Worm (Caenorhabditis elegans) whole organism, L4 larva: ENCODE results near the gene smc-6.

Experiments
- F10B5.3 ChIP-seq: sonication (generic microtip); optimal IDR thresholded peaks from 2 replicates; lab custom pipeline; 2016; ENCODE audit warnings: mild to moderate bottlenecking, missing genetic modification characterization, missing compliant biosample characterization
- F26F4.8 ChIP-seq: fragments of 200-800 bp; sonication (Bioruptor generic); conservative IDR thresholded peaks from 2 replicates; pipeline ENCODE4 v1.3.6; 2022; ENCODE audit warnings: missing genetic modification characterization, missing compliant biosample characterization
- F49E8.2 ChIP-seq: sonication (generic microtip); optimal IDR thresholded peaks from 2 replicates; lab custom pipeline; 2016; ENCODE audit warnings: missing compliant biosample characterization, mild to moderate bottlenecking, missing genetic modification characterization, borderline replicate concordance
- R02D3.7 ChIP-seq: fragments of 150-350 bp; sonication (generic microtip); optimal IDR thresholded peaks from 3 replicates; lab custom pipeline; 2014; ENCODE audit warnings: missing biosample characterization, missing genetic modification characterization
- T20F7.1 ChIP-seq: fragments of 200-800 bp; sonication (Bioruptor generic); optimal IDR thresholded peaks from 2 replicates; lab custom pipeline; 2018; ENCODE audit warnings: mild to moderate bottlenecking, missing genetic modification characterization, missing compliant biosample characterization
- Y105C5A.15 ChIP-seq: fragments of 200-800 bp; sonication (Bioruptor generic); IDR thresholded peaks from 2 replicates; pipeline ENCODE4 v1.3.6; 2022; ENCODE audit warnings: missing genetic modification characterization, missing compliant biosample characterization
- Y48G9A.11 ChIP-seq: fragments of 200-800 bp; sonication (Bioruptor generic); IDR thresholded peaks from 2 replicates; pipeline ENCODE4 v1.3.6; 2022; ENCODE audit warnings: missing genetic modification reagents, missing genetic modification characterization, missing compliant biosample characterization
- ZK337.2 ChIP-seq: fragments of 200-800 bp; sonication (Bioruptor generic); IDR thresholded peaks from 2 replicates; pipeline ENCODE4 v1.3.6; 2022; ENCODE audit warnings: missing genetic modification reagents, missing genetic modification characterization, missing compliant biosample characterization
- aly-2 ChIP-seq: sonication (generic microtip); optimal IDR thresholded peaks from 2 replicates; lab custom pipeline; 2018; ENCODE audit warnings: missing biosample characterization, missing genetic modification characterization
- ama-1 ChIP-seq: fragments of 150-350 bp; optimal IDR thresholded peaks from 2 replicates; lab custom pipeline; 2014; ENCODE audit warnings: inconsistent platforms, mixed read lengths
- attf-4 ChIP-seq: sonication (generic microtip); optimal IDR thresholded peaks from 3 replicates; lab custom pipeline; 2017; ENCODE audit warnings: missing biosample characterization, missing genetic modification characterization
- ceh-32 ChIP-seq: sonication (generic microtip); optimal IDR thresholded peaks from 2 replicates; lab custom pipeline; 2016; ENCODE audit warnings: mild to moderate bottlenecking, missing genetic modification characterization, missing compliant biosample characterization; ENCODE audit not compliant: poor library complexity
- ceh-44 ChIP-seq: fragments of 200-800 bp; sonication (Bioruptor generic); IDR thresholded peaks from 2 replicates; pipeline ENCODE4 v1.3.6; 2022; ENCODE audit warnings: missing genetic modification reagents, missing genetic modification characterization, missing compliant biosample characterization
- ceh-82 ChIP-seq: sonication (generic microtip); optimal IDR thresholded peaks from 2 replicates; lab custom pipeline; 2017; ENCODE audit warnings: missing biosample characterization, missing genetic modification characterization
- ces-1 ChIP-seq: fragments of 150-350 bp; sonication (generic microtip); optimal IDR thresholded peaks from 4 replicates; lab custom pipeline; 2014; ENCODE audit warnings: missing biosample characterization, missing genetic modification reagents, missing genetic modification characterization
- daf-12 ChIP-seq: fragments of 150-350 bp; optimal IDR thresholded peaks from 2 replicates; lab custom pipeline; 2014; ENCODE audit warnings: missing biosample characterization, missing genetic modification reagents, missing genetic modification characterization
- daf-16 ChIP-seq, 3 experiments: sonication (generic microtip); optimal IDR thresholded peaks; 2 replicates each; lab custom pipeline; 2016 to 2017; ENCODE audit warnings: missing genetic modification characterization in 3 of 3, missing genetic modification reagents in 3 of 3, mild to moderate bottlenecking in 2 of 3, missing compliant biosample characterization in 2 of 3, missing biosample characterization in 1 of 3, moderate library complexity in 1 of 3
- daf-8 ChIP-seq: fragments of 200-800 bp; sonication (Bioruptor generic); IDR thresholded peaks from 2 replicates; pipeline ENCODE4 v1.3.6; 2022; ENCODE audit warnings: missing genetic modification characterization, missing compliant biosample characterization
- dmd-6 ChIP-seq: fragments of 200-800 bp; sonication (Bioruptor generic); IDR thresholded peaks from 2 replicates; pipeline ENCODE4 v1.3.6; 2022; ENCODE audit warnings: missing genetic modification reagents, missing genetic modification characterization, missing compliant biosample characterization
- dmd-9 ChIP-seq: fragments of 200-800 bp; sonication (Bioruptor generic); IDR thresholded peaks from 2 replicates; pipeline ENCODE4 v1.3.6; 2022; ENCODE audit warnings: missing genetic modification reagents, missing genetic modification characterization, missing compliant biosample characterization
- duxl-1 ChIP-seq: sonication (generic microtip); optimal IDR thresholded peaks from 2 replicates; lab custom pipeline; 2016; ENCODE audit warnings: mild to moderate bottlenecking, missing genetic modification characterization, moderate library complexity, missing compliant biosample characterization; ENCODE audit not compliant: poor library complexity
- egl-27 ChIP-seq: sonication (generic microtip); optimal IDR thresholded peaks from 3 replicates; lab custom pipeline; 2017; ENCODE audit warnings: missing biosample characterization, missing genetic modification reagents, missing genetic modification characterization
- egl-43 ChIP-seq: fragments of 200-800 bp; sonication (Bioruptor generic); IDR thresholded peaks from 2 replicates; pipeline ENCODE4 v1.3.6; 2022; ENCODE audit warnings: missing genetic modification reagents, missing genetic modification characterization, missing compliant biosample characterization
- fos-1 ChIP-seq: fragments of 150-350 bp; optimal IDR thresholded peaks from 2 replicates; lab custom pipeline; 2014; ENCODE audit warnings: missing biosample characterization, missing genetic modification characterization
- hif-1 ChIP-seq, 2 experiments: sonication (generic microtip); optimal IDR thresholded peaks; 2 replicates each; lab custom pipeline; 2016 to 2017; ENCODE audit warnings: missing compliant biosample characterization in 2 of 2, missing genetic modification characterization in 2 of 2, missing genetic modification reagents in 2 of 2, missing genotype in 2 of 2, mild to moderate bottlenecking in 1 of 2
- hlh-30 ChIP-seq: sonication (generic microtip); optimal IDR thresholded peaks from 2 replicates; lab custom pipeline; 2017; ENCODE audit warnings: antibody characterized with exemption, mild to moderate bottlenecking, missing genetic modification characterization, missing compliant biosample characterization; ENCODE audit not compliant: insufficient read depth
- jun-1 ChIP-seq: fragments of 150-350 bp; optimal IDR thresholded peaks from 2 replicates; lab custom pipeline; 2014; ENCODE audit warnings: missing biosample characterization, missing genetic modification reagents, missing genetic modification characterization
- lim-7 ChIP-seq: fragments of 200-800 bp; sonication (Bioruptor generic); IDR thresholded peaks from 2 replicates; pipeline ENCODE4 v1.3.6; 2022; ENCODE audit warnings: missing genetic modification characterization, missing compliant biosample characterization
- lin-15B ChIP-seq: fragments of 150-350 bp; sonication (generic microtip); optimal IDR thresholded peaks from 3 replicates; lab custom pipeline; 2014; ENCODE audit warnings: missing biosample characterization, missing genetic modification characterization
- mdl-1 ChIP-seq, 2 experiments: fragments of 150-350 bp in 1 of 2; sonication (generic microtip) in 1 of 2; optimal IDR thresholded peaks; 2 replicates each; lab custom pipeline; 2014 to 2017; ENCODE audit warnings: missing biosample characterization in 2 of 2, missing genetic modification characterization in 2 of 2
- mdt-29 ChIP-seq: fragments of 200-800 bp; sonication (Bioruptor generic); IDR thresholded peaks from 2 replicates; pipeline ENCODE4 v1.3.6; 2022; ENCODE audit warnings: missing genetic modification reagents, missing genetic modification characterization, missing compliant biosample characterization
- mes-2 ChIP-seq: sonication (generic microtip); optimal IDR thresholded peaks from 2 replicates; lab custom pipeline; 2016; ENCODE audit warnings: missing genotype, mild to moderate bottlenecking, missing genetic modification characterization, missing compliant biosample characterization; ENCODE audit not compliant: poor library complexity, severe bottlenecking
- mxl-2 ChIP-seq: fragments of 200-800 bp; sonication (Bioruptor generic); conservative IDR thresholded peaks from 2 replicates; pipeline ENCODE4 v1.3.6; 2022; ENCODE audit warnings: missing genetic modification reagents, missing genetic modification characterization, missing compliant biosample characterization
- mxl-3 ChIP-seq: fragments of 200-800 bp; sonication (Bioruptor generic); optimal IDR thresholded peaks from 2 replicates; lab custom pipeline; 2018; ENCODE audit warnings: mild to moderate bottlenecking, missing genetic modification characterization, missing compliant biosample characterization
- nhr-10 ChIP-seq: fragments of 150-350 bp; optimal IDR thresholded peaks from 2 replicates; lab custom pipeline; 2014; ENCODE audit warnings: missing biosample characterization, missing genetic modification characterization
- nhr-102 ChIP-seq: sonication (generic microtip); optimal IDR thresholded peaks from 2 replicates; lab custom pipeline; 2016; ENCODE audit warnings: mild to moderate bottlenecking, missing genetic modification characterization, moderate library complexity, missing compliant biosample characterization
- nhr-11 ChIP-seq: fragments of 150-350 bp; optimal IDR thresholded peaks from 2 replicates; lab custom pipeline; 2014; ENCODE audit warnings: missing biosample characterization, missing genetic modification characterization
- nhr-237 ChIP-seq: sonication (generic microtip); optimal IDR thresholded peaks from 2 replicates; lab custom pipeline; 2017; ENCODE audit warnings: missing biosample characterization, missing genetic modification characterization
- nhr-42 ChIP-seq: fragments of 200-800 bp; sonication (Bioruptor generic); IDR thresholded peaks from 2 replicates; pipeline ENCODE4 v1.3.6; 2022; ENCODE audit warnings: missing genetic modification characterization, missing compliant biosample characterization
- nhr-6 ChIP-seq: fragments of 150-350 bp; optimal IDR thresholded peaks from 2 replicates; lab custom pipeline; 2014; ENCODE audit warnings: missing biosample characterization, missing genetic modification characterization
- pqm-1 ChIP-seq: sonication (generic microtip); optimal IDR thresholded peaks from 2 replicates; lab custom pipeline; 2017; ENCODE audit warnings: missing biosample characterization, missing genetic modification characterization
- spr-1 ChIP-seq: sonication (generic microtip); optimal IDR thresholded peaks from 2 replicates; lab custom pipeline; 2016; ENCODE audit warnings: mild to moderate bottlenecking, missing genetic modification characterization, missing compliant biosample characterization
- spr-3 ChIP-seq: fragments of 200-800 bp; sonication (Bioruptor generic); optimal IDR thresholded peaks from 2 replicates; lab custom pipeline; 2018; ENCODE audit warnings: mild to moderate bottlenecking, missing genetic modification characterization, missing compliant biosample characterization
- tag-97 ChIP-seq: fragments of 200-800 bp; sonication (Bioruptor generic); IDR thresholded peaks from 2 replicates; pipeline ENCODE4 v1.3.6; 2022; ENCODE audit warnings: missing genetic modification characterization, missing compliant biosample characterization
- tra-1 ChIP-seq: fragments of 200-800 bp; sonication (Bioruptor generic); IDR thresholded peaks from 2 replicates; pipeline ENCODE4 v1.3.6; 2022; ENCODE audit warnings: missing genetic modification reagents, missing genetic modification characterization, missing compliant biosample characterization
- unc-130 ChIP-seq: sonication (generic microtip); optimal IDR thresholded peaks from 2 replicates; lab custom pipeline; 2016; ENCODE audit warnings: missing genetic modification reagents, missing genetic modification characterization, missing compliant biosample characterization
- zag-1 ChIP-seq: fragments of 150-350 bp; optimal IDR thresholded peaks from 2 replicates; lab custom pipeline; 2014; ENCODE audit warnings: missing biosample characterization, missing genetic modification characterization
- zfp-3 ChIP-seq: fragments of 200-800 bp; sonication (Bioruptor generic); conservative IDR thresholded peaks from 2 replicates; pipeline ENCODE4 v1.3.6; 2022; ENCODE audit warnings: missing genetic modification reagents, missing genetic modification characterization, missing compliant biosample characterization
- zip-11 ChIP-seq: fragments of 200-800 bp; sonication (Bioruptor generic); IDR thresholded peaks from 2 replicates; pipeline ENCODE4 v1.3.6; 2022; ENCODE audit warnings: missing genetic modification characterization, missing compliant biosample characterization
- zip-2 ChIP-seq: fragments of 150-350 bp; optimal IDR thresholded peaks from 2 replicates; lab custom pipeline; 2014; ENCODE audit warnings: missing biosample characterization, missing genetic modification characterization
- ztf-7 ChIP-seq: fragments of 150-350 bp; optimal IDR thresholded peaks from 2 replicates; lab custom pipeline; 2014; ENCODE audit warnings: missing biosample characterization, missing genetic modification characterization

The smc-6 gene

DNA sequence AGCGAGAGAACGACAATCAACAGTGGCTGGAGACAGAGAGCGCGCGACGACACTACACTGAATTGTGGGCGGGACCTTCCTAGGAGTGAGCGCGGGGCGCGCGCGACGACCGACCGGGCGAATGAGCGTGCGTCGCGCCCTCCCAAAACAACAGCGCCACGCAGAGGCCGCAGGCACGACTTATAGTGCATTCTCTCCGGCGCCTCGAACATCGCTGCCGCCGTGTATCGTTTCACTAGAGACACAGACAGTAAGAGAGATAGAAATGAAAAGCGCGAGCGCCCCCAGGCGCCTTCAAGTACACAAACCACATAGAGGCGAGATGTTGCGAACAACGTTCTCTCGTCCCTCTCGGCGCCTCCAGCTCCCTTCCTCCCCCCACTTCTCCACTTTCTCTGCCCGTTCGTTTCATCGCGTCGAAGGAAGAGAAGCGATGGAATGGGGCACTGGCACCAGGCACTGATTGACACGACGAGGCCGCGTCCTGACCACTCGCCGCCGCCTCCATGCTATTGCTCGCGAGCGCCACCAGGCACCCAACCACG, 41.5 kb downstream of the smc-6 start (continued):
- TF ChIP-seq F10B5.3 (tag; lab: Kevin White, UChicago) (peak; percentile 19), spr-3 (peak; percentile 23), pqm-1 (tag; lab: Kevin White, UChicago) (peak; percentile 43), mdl-1 (tag; optimal IDR thresholded peaks at IDR 0.05; lab: Kevin White, UChicago) (peak; percentile 86 to 87), ama-1 (no peak), F26F4.8 (GFP tag; lab: Robert Waterston, UW) (no peak), duxl-1 (tag; lab: Kevin White, UChicago) (peak; percentile 8), mxl-2 (GFP tag; lab: Robert Waterston, UW) (no peak), nhr-11 (tag; lab: Kevin White, UChicago) (peak; percentile 70), nhr-10 (tag; lab: Kevin White, UChicago) (peak; percentile 90), lim-7 (peak; percentile 32; the same call in 1 of the 2 replicates), ztf-7 (tag; lab: Kevin White, UChicago) (no peak), zag-1 (tag; lab: Kevin White, UChicago) (no peak), tag-97 (GFP tag; lab: Robert Waterston, UW) (0 out of 2 replicates have a peak, but pooled peaks have one; percentile 7), dmd-9 (GFP tag; lab: Robert Waterston, UW) (no peak), ces-1 (GFP tag; lab: Kevin White, UChicago) (no peak), T20F7.1 (no peak), daf-8 (no peak), nhr-6 (peak; percentile 16), ZK337.2 (no peak), attf-4 (tag; lab: Kevin White, UChicago) (no peak), egl-27 (no peak), nhr-237 (tag; lab: Kevin White, UChicago) (no peak), ceh-32 (tag; lab: Kevin White, UChicago) (peak; percentile 16), mxl-3 (GFP tag; lab: Kevin White, UChicago) (peak; percentile 93), spr-1 (tag; lab: Kevin White, UChicago) (peak; percentile 46), zip-11 (GFP tag; lab: Robert Waterston, UW) (no peak), daf-16 (GFP tag; optimal IDR thresholded peaks at IDR 0.05; lab: Kevin White, UChicago) (peak; percentile 37 to 82), daf-16 (tag; optimal IDR thresholded peaks at IDR 0.05; lab: Kevin White, UChicago) (peak; percentile 43), aly-2 (tag; lab: Kevin White, UChicago) (no peak), fos-1 (tag; lab: Kevin White, UChicago) (no peak), jun-1 (peak; percentile 44), zip-2 (tag; lab: Kevin White, UChicago) (no peak), tra-1 (GFP tag; lab: Robert Waterston, UW) (peak; percentile 86), nhr-42 (GFP tag; lab: Robert Waterston, UW) (peak; percentile 63; the same call in 1 of the 2 replicates), daf-12 (no peak), mdt-29 (GFP tag; lab: Robert Waterston, UW) (peak; percentile 45; the same call in 1 of the 2 replicates), ceh-82 (no peak), R02D3.7 (tag; lab: Kevin White, UChicago) (no peak), lin-15B (tag; lab: Kevin White, UChicago) (no peak), hlh-30 (tag; lab: Kevin White, UChicago) (peak; percentile 88), unc-130 (GFP tag; lab: Kevin White, UChicago) (no peak), ceh-44 (no peak), Y48G9A.11 (no peak), hif-1 (tag; optimal IDR thresholded peaks at IDR 0.05; lab: Kevin White, UChicago) (peak; percentile 43 to 85), F49E8.2 (no peak), zfp-3 (GFP tag; lab: Robert Waterston, UW) (no peak), dmd-6 (GFP tag; lab: Robert Waterston, UW) (peak; percentile 91), mes-2 (tag; lab: Kevin White, UChicago) (peak; percentile 56), nhr-102 (tag; lab: Kevin White, UChicago) (peak; percentile 41), egl-43 (GFP tag; lab: Robert Waterston, UW) (peak; percentile 84), Y105C5A.15 (GFP tag; lab: Robert Waterston, UW) (no peak)
